Worm (Caenorhabditis elegans) whole organism, young adult: ENCODE data around the gene lido-7.
A peak's percentile ranks its signal among the peaks of the same experiment; 100 is the strongest.

Experiments used
- F10E7.11 ChIP-seq: sonication (generic microtip); optimal IDR thresholded peaks from 2 replicates; lab custom pipeline; 2017; ENCODE audit warnings: mild to moderate bottlenecking, missing genetic modification characterization, moderate library complexity, missing compliant biosample characterization
- Y53F4B.3 ChIP-seq: fragments of 200-800 bp; sonication (Bioruptor generic); IDR thresholded peaks from 2 replicates; pipeline ENCODE4 v1.3.6; 2022; ENCODE audit warnings: missing genetic modification reagents, missing genetic modification characterization, missing compliant biosample characterization
- atf-7 ChIP-seq: sonication (generic microtip); optimal IDR thresholded peaks from 2 replicates; lab custom pipeline; 2017; ENCODE audit warnings: mild to moderate bottlenecking, missing genetic modification characterization, missing compliant biosample characterization
- attf-3 ChIP-seq: fragments of 200-800 bp; sonication (Bioruptor generic); conservative IDR thresholded peaks from 2 replicates; pipeline ENCODE4 v1.3.6; 2022; ENCODE audit warnings: missing genetic modification reagents, missing genetic modification characterization, missing compliant biosample characterization
- cebp-2 ChIP-seq: fragments of 200-800 bp; sonication (Bioruptor generic); IDR thresholded peaks from 2 replicates; pipeline ENCODE4 v1.3.6; 2022; ENCODE audit warnings: missing genetic modification characterization, missing compliant biosample characterization
- ceh-27 ChIP-seq: fragments of 200-800 bp; sonication (Bioruptor generic); optimal IDR thresholded peaks from 2 replicates; lab custom pipeline; 2018; ENCODE audit warnings: mild to moderate bottlenecking, missing genetic modification characterization, moderate library complexity, missing compliant biosample characterization
- ceh-58 ChIP-seq: fragments of 200-800 bp; sonication (Bioruptor generic); IDR thresholded peaks from 2 replicates; pipeline ENCODE4 v1.3.6; 2022; ENCODE audit warnings: missing genetic modification characterization, missing compliant biosample characterization
- ceh-91 ChIP-seq: fragments of 200-800 bp; sonication (Bioruptor generic); IDR thresholded peaks from 2 replicates; pipeline ENCODE4 v1.3.6; 2022; ENCODE audit warnings: missing genetic modification reagents, missing genetic modification characterization, missing compliant biosample characterization
- dpl-1 ChIP-seq: fragments of 150-350 bp; optimal IDR thresholded peaks from 2 replicates; lab custom pipeline; 2014; ENCODE audit warnings: missing biosample characterization, missing genetic modification reagents, missing genetic modification characterization
- hmg-1.2 ChIP-seq: fragments of 200-800 bp; sonication (Bioruptor generic); IDR thresholded peaks from 2 replicates; pipeline ENCODE4 v1.3.6; 2022; ENCODE audit warnings: missing genetic modification reagents, missing genetic modification characterization, missing compliant biosample characterization
- hsf-1 ChIP-seq: fragments of 200-800 bp; sonication (Bioruptor generic); IDR thresholded peaks from 2 replicates; pipeline ENCODE4 v1.3.6; 2022; ENCODE audit warnings: missing genetic modification reagents, missing genetic modification characterization, missing compliant biosample characterization
- lir-1 ChIP-seq: fragments of 200-800 bp; sonication (Bioruptor generic); conservative IDR thresholded peaks from 2 replicates; pipeline ENCODE4 v1.3.6; 2022; ENCODE audit warnings: missing genetic modification reagents, missing genetic modification characterization, missing compliant biosample characterization
- madf-10 ChIP-seq: sonication (generic microtip); optimal IDR thresholded peaks from 2 replicates; lab custom pipeline; 2016; ENCODE audit warnings: mild to moderate bottlenecking, missing genetic modification characterization, missing compliant biosample characterization
- mcd-1 ChIP-seq: fragments of 200-800 bp; sonication (Bioruptor generic); IDR thresholded peaks from 2 replicates; pipeline ENCODE4 v1.3.6; 2022; ENCODE audit warnings: missing genetic modification reagents, missing genetic modification characterization, missing compliant biosample characterization
- mel-28 ChIP-seq: sonication (generic microtip); optimal IDR thresholded peaks from 2 replicates; lab custom pipeline; 2016; ENCODE audit warnings: borderline replicate concordance, mild to moderate bottlenecking, missing genetic modification characterization, missing compliant biosample characterization
- mes-4 ChIP-seq: sonication (generic microtip); optimal IDR thresholded peaks from 2 replicates; lab custom pipeline; 2016; ENCODE audit warnings: missing genotype, missing genetic modification characterization, missing compliant biosample characterization
- mxl-1 ChIP-seq: sonication (generic microtip); optimal IDR thresholded peaks from 2 replicates; lab custom pipeline; 2016; ENCODE audit warnings: missing genetic modification characterization, missing compliant biosample characterization
- nfya-2 ChIP-seq: fragments of 200-800 bp; sonication (Bioruptor generic); IDR thresholded peaks from 2 replicates; pipeline ENCODE4 v1.3.6; 2022; ENCODE audit warnings: missing genetic modification reagents, missing genetic modification characterization, missing compliant biosample characterization
- nhr-179 ChIP-seq: sonication (generic microtip); optimal IDR thresholded peaks from 2 replicates; lab custom pipeline; 2016; ENCODE audit warnings: mild to moderate bottlenecking, missing genetic modification characterization, missing compliant biosample characterization
- nhr-80 ChIP-seq: sonication (generic microtip); optimal IDR thresholded peaks from 2 replicates; lab custom pipeline; 2016; ENCODE audit warnings: missing genetic modification characterization, missing compliant biosample characterization
- nhr-90 ChIP-seq: sonication (generic microtip); optimal IDR thresholded peaks from 2 replicates; lab custom pipeline; 2016; ENCODE audit warnings: missing genotype, mild to moderate bottlenecking, missing genetic modification characterization, missing compliant biosample characterization
- snpc-1.3 ChIP-seq: sonication (generic microtip); optimal IDR thresholded peaks from 2 replicates; lab custom pipeline; 2017; ENCODE audit warnings: missing genetic modification characterization, mild to moderate bottlenecking, missing compliant biosample characterization, antibody characterized with exemption, moderate library complexity, missing genotype, missing genetic modification reagents; ENCODE audit not compliant: insufficient read depth
- snpc-4 ChIP-seq, 5 experiments: fragments of 150-350 bp in 1 of 5; sonication (generic microtip) in 4 of 5; optimal IDR thresholded peaks; 2 replicates each; lab custom pipeline; 2014 to 2018; ENCODE audit warnings: missing genetic modification characterization in 5 of 5, missing biosample characterization in 3 of 5, antibody characterized with exemption in 2 of 5, mild to moderate bottlenecking in 2 of 5, missing compliant biosample characterization in 2 of 5, missing genotype in 2 of 5, moderate library complexity in 2 of 5, missing genetic modification reagents in 1 of 5
- somi-1 ChIP-seq: fragments of 200-800 bp; sonication (Bioruptor generic); optimal IDR thresholded peaks from 2 replicates; lab custom pipeline; 2018; ENCODE audit warnings: mild to moderate bottlenecking, missing genetic modification characterization, missing compliant biosample characterization
- tbx-9 ChIP-seq: sonication (generic microtip); optimal IDR thresholded peaks from 2 replicates; lab custom pipeline; 2016; ENCODE audit warnings: borderline replicate concordance, missing genetic modification characterization, inconsistent platforms, missing compliant biosample characterization
- tlf-1 ChIP-seq: fragments of 200-800 bp; sonication (Bioruptor generic); optimal IDR thresholded peaks from 2 replicates; lab custom pipeline; 2018; ENCODE audit warnings: mild to moderate bottlenecking, missing genetic modification characterization, missing compliant biosample characterization
- unc-130 ChIP-seq: sonication (generic microtip); optimal IDR thresholded peaks from 2 replicates; lab custom pipeline; 2016; ENCODE audit warnings: missing genetic modification reagents, missing genetic modification characterization, missing compliant biosample characterization
- zfh-2 ChIP-seq: fragments of 200-800 bp; sonication (Bioruptor generic); conservative IDR thresholded peaks from 2 replicates; pipeline ENCODE4 v1.3.6; 2022; ENCODE audit warnings: missing genetic modification reagents, missing genetic modification characterization, missing compliant biosample characterization
- ztf-18 ChIP-seq: sonication (generic microtip); optimal IDR thresholded peaks from 2 replicates; lab custom pipeline; 2016; ENCODE audit warnings: missing genotype, mild to moderate bottlenecking, missing genetic modification characterization, missing compliant biosample characterization
- ztf-22 ChIP-seq: fragments of 200-800 bp; sonication (Bioruptor generic); optimal IDR thresholded peaks from 2 replicates; lab custom pipeline; 2018; ENCODE audit warnings: mild to moderate bottlenecking, missing genetic modification characterization, moderate library complexity, missing compliant biosample characterization
- ztf-28 ChIP-seq: fragments of 200-800 bp; sonication (Bioruptor generic); IDR thresholded peaks from 2 replicates; pipeline ENCODE4 v1.3.6; 2022; ENCODE audit warnings: missing genetic modification reagents, missing genetic modification characterization, missing compliant biosample characterization
- ztf-6 ChIP-seq: fragments of 200-800 bp; sonication (Bioruptor generic); IDR thresholded peaks from 2 replicates; pipeline ENCODE4 v1.3.6; 2022; ENCODE audit warnings: missing genetic modification reagents, missing genetic modification characterization, missing compliant biosample characterization

Gene lido-7

DNA sequence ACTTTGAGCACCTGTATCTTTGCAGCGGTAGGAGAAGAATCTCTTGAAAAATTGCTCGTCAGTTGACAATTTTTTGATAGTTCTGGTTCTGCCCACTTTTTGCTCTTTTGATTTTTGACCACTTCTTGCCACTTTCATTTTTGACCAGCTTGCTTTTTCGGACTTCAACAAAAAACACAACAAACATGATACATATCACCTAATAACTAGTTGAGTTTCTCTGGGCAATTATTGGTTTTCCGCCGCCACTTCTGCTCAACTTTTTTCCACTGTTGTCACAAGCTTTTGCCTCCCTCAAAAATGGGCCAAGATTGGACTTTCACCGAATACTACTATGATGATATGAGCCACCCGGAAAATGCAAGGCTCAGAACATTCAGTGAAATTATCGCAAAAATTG is 29.8 kb upstream of the lido-7 start, which contains the start of gene srw-60:
Gene srw-60 (plus strand): TSS at position 301 of the 400 bp plus-strand sequence.
- TF ChIP-seq dpl-1 (no peak), cebp-2 (GFP tag; lab: Robert Waterston, UW) (no peak), ceh-58 (GFP tag; lab: Robert Waterston, UW) (0 out of 2 replicates have a peak, but pooled peaks have one; percentile 23), zfh-2 (GFP tag; lab: Robert Waterston, UW) (no peak)

DNA sequence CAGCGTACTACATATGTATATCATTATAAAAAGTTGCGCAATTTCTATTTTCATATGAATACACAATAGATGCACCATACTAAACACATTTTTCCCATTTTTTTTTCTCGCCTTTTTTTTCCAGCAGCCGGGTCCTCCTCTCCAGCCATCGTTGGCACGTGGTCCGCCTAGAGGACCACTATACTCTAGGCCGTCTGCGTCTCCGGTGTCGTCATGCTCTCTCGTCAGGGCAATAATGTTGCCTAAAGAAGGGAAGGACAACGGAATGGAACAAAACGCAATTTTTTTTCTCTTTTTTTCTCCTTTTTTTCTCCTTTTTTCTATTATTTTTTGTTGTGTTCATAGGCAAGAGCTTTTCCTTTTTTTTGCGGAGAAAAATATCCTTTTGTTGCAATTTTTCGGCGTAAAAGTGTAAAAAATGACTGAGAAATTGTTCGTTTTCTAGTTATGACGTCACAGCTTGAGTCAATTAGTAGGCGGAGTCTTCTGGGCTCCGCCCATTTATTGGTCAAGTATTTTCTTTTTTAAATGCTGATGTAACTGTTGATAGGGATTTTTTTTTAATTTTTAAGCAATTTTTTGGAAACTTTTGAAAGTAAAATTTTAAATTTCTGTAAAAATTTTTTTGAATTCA is 25.5 kb upstream of the lido-7 start:
- TF ChIP-seq hmg-1.2 (GFP tag; lab: Robert Waterston, UW) (peak; percentile 40; the same call in 1 of the 2 replicates), mcd-1 (GFP tag; lab: Robert Waterston, UW) (0 out of 2 replicates have a peak, but pooled peaks have one; percentile 8), ztf-18 (tag; lab: Kevin White, UChicago) (no peak), zfh-2 (GFP tag; lab: Robert Waterston, UW) (peak; percentile 76)
- TF ChIP-seq, all 124 proteins: peak for 3

DNA sequence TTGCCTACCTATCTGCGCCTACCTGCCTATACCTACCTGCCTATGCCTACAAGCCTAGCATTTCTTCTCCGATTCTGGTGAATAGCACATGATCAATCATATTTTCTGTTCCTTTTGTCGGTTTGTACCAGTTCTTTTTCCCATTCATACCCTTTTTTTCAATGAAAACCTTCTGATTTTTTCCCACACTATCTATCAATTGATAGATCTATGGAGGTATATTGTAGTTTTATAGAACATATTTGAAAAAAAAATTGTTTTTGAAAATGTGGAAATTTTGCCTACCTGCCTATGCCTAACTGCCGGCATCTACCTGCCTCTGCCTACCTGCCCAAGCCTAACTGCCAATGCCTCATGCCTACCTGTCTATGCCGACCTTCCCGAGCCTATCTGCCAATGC is 24.5 kb upstream of the lido-7 start:
- TF ChIP-seq zfh-2 (GFP tag; lab: Robert Waterston, UW) (0 out of 2 replicates have a peak, but pooled peaks have one; percentile 15), mxl-1 (tag; lab: Kevin White, UChicago) (no peak), ztf-28 (GFP tag; lab: Robert Waterston, UW) (no peak)

DNA sequence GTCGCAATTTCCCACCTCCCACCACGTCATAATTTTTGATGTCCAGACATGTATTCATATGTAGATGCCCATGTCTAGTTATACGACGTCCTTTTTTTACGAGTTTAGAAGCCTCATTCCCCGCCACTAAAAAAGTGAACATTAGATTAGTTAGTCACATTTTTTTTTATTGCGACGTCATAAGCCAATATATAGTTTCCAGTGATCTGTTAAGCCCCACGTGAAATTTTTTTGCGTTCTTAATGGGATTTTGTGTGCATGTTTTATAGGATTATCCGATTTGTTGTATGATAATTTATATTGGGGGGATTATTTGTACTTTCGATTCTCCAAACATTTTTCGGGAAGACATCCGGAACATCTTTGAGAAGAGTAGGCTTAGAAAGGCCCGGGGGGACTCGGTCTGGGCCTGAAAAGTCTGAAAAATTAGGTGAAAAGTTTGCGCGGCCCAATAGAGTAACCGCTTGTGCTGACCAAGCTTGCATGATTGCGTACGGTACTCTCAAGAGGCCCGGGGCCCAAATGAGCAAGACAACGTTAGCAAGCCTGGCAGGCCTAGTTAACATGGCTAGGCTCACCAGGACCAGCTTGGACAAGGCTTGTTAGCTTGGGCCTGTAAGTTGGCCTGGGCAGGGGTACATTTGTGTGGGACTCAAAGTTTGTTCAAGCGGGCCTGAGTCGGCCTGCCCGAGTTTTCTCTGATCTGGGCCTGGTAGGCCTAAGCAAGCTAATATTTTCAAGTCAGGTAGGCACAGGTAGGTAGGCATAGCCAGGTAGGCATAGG is 22.7 kb upstream of the lido-7 start:
- TF ChIP-seq Y53F4B.3 (no peak), zfh-2 (GFP tag; lab: Robert Waterston, UW) (peak; percentile 50; the same call in 1 of the 2 replicates), mes-4 (tag; lab: Kevin White, UChicago) (no peak), nhr-80 (tag; lab: Kevin White, UChicago) (no peak), nfya-2 (GFP tag; lab: Robert Waterston, UW) (no peak), atf-7 (tag; lab: Kevin White, UChicago) (no peak)

DNA sequence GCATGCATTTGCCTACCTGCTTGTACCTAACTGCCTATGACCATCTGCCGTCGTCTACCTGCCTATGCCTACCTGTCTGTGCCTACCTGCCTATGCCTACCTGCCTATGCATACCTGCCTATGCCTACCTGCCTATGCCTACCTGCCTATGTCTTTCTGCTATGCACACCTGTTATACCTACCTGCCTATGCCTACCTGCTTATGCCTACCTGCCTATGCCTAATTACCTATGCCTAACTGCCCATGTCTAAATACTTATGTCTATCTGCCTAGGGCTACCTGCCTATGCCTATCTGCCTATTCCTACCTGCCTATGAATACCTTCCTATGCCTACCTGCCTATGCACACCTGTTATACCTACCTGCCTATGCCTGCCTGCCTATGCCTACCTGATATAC is 21.8 kb upstream of the lido-7 start:
- TF ChIP-seq nhr-90 (tag; lab: Kevin White, UChicago) (no peak), ztf-22 (no peak), atf-7 (tag; lab: Kevin White, UChicago) (no peak), ztf-28 (GFP tag; lab: Robert Waterston, UW) (0 out of 2 replicates have a peak, but pooled peaks have one; percentile 26), hsf-1 (GFP tag; lab: Robert Waterston, UW) (0 out of 2 replicates have a peak, but pooled peaks have one; percentile 28), somi-1 (GFP tag; lab: Kevin White, UChicago) (no peak), mxl-1 (tag; lab: Kevin White, UChicago) (no peak)
- TF ChIP-seq, all 124 proteins: peak for 2

DNA sequence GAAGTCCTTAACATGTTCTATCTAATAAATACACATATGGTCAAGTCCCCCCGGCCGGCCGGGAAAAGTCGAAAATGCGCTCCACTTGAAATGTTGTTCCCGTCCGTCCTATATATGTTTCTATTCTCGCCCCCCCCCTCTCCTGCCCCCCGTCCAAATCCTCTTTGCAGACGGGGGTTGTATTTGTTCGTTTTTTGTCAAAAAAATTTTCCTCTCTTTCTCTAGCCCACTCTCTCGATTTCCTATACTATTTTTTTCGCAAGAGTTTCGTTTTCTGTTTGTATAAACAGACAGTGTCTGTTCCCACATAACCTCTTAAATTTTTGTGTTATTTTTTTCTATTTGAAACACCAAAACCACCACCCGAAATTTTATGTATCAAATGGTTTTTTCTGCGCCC is 21.0 kb upstream of the lido-7 start:
- TF ChIP-seq nhr-179 (tag; lab: Kevin White, UChicago) (no peak), hmg-1.2 (GFP tag; lab: Robert Waterston, UW) (peak; percentile 94), tlf-1 (GFP tag; lab: Kevin White, UChicago) (no peak), F10E7.11 (tag; lab: Kevin White, UChicago) (no peak), tbx-9 (tag; lab: Kevin White, UChicago) (no peak)

DNA sequence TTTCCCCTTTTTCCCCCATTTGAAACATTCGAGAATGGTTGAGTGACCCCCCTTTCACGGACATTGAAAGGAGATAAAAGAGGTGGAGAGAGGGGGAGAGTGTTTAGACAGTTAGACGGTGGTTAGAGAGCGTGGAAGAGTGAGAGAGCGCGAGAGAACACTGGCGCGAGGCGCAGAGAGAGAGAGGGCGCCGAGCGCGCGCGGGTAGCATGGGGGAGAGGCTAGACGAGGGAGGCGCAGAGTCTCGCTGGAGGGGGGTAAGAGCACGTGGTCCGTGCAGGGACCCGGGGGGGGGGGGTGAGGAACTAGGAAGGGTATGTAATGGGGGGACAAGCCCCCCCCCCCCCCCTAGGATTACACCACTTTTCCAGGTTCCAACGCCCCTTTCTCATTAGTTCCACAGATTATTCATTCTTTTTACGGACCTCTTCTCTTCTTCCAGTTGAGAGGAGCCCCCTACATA is 14.1 kb upstream of the lido-7 start:
- TF ChIP-seq unc-130 (GFP tag; lab: Kevin White, UChicago) (no peak), zfh-2 (GFP tag; lab: Robert Waterston, UW) (peak; percentile 100), mxl-1 (tag; lab: Kevin White, UChicago) (no peak), madf-10 (peak; percentile 18), ceh-91 (GFP tag; lab: Robert Waterston, UW) (no peak), tbx-9 (tag; lab: Kevin White, UChicago) (no peak), mel-28 (tag; lab: Kevin White, UChicago) (peak; percentile 36), F10E7.11 (tag; lab: Kevin White, UChicago) (peak; percentile 62), snpc-1.3 (tag; lab: Kevin White, UChicago) (no peak), ceh-27 (GFP tag; lab: Kevin White, UChicago) (peak; percentile 96), ztf-6 (peak; percentile 58; the same call in 1 of the 2 replicates), mes-4 (tag; lab: Kevin White, UChicago) (no peak), attf-3 (GFP tag; lab: Robert Waterston, UW) (0 out of 2 replicates have a peak, but pooled peaks have one; percentile 30), snpc-4 (GFP tag; optimal IDR thresholded peaks at IDR 0.05; lab: Kevin White, UChicago) (no peak), snpc-4 (tag; optimal IDR thresholded peaks at IDR 0.05; lab: Kevin White, UChicago) (peak in 2 of 4 experiments; percentile 22 to 54), lir-1 (no peak)
